Fruit fly (Drosophila melanogaster): ENCODE measurements around the gene PolG1.

Gene PolG1

DNA sequence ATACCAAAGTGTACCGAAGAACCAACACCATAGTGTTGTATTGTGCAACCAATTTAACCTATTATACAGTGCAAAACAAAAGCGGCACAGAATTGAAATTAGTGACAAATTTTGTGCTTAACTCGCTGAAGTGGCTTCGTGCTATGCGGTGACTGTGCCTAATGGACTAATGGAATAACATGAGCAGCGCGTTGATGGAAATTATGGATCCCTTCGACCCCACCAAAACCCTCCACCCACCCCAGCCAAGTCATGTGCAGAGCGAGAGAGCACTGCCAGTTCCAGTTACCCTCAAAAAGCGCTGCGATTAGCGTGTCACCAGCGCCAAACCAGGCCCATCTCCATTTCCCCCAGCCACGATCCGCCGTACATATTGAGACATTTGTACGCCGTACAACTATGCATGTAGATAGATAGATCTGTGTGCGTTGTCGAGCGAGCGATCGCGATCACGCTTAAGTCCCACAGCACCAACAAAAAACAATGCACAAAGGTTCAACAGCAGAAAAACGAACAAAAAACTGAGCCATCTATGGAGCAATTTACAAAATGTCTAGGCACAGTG is 25.4 kb downstream of the PolG1 start:
- TF ChIP-seq noc (tag; optimal IDR thresholded peaks at IDR 0.05) = no peak

- TF ChIP-seq noc (tag; optimal IDR thresholded peaks at IDR 0.05) = peak; percentile 46
Observed at dm6 chr2L:13801166-13801565, 26.4 kb downstream of the PolG1 start.

- TF ChIP-seq noc (tag; optimal IDR thresholded peaks at IDR 0.05) = no peak
Observed at dm6 chr2L:13793405-13793804, 34.2 kb downstream of the PolG1 start, which contains the start of gene Sec71. Sec71 (plus strand) TSS chr2L:13793521.

DNA sequence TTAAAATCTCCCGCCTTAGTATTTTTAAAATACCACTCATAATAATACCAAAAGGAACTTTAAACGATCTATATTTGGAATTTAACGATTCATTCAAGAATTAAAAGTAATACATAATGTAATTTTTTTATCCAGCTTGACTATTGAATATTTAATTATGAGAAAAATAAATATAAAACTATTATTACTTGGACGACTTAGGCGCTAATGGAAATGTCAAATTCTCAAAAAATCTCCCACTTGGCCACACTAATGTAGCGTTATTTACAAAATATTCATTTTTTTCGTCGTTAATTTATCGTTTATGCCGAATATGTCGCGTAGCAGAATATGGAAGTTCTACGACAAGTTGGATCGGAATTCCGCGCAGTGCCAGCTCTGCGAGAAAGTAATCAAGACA is 36.9 kb downstream of the PolG1 start, which contains the start of gene CG16863:
Gene CG16863 (plus strand): TSS at position 245 of the 400 bp plus-strand sequence.
- TF ChIP-seq noc (tag; optimal IDR thresholded peaks at IDR 0.05) = no peak

dm6 chr2L:13784155-13784681 is 43.4 kb downstream of the PolG1 start, which contains the start of gene CG16890:
CG16890 (minus strand) TSS chr2L:13784338.
- peak; percentile 10 for TF ChIP-seq noc (tag; optimal IDR thresholded peaks at IDR 0.05)

dm6 chr2L:13783264-13784154 is 44.1 kb downstream of the PolG1 start, which contains the start of gene Eato:
Eato (plus strand) TSS chr2L:13784084.
- TF ChIP-seq noc (tag; optimal IDR thresholded peaks at IDR 0.05) = no peak

dm6 chr2L:13780109-13780947 is 47.2 kb downstream of the PolG1 start, which contains the start of the genes CG9008 and p38b:
CG9008 (minus strand) TSS chr2L:13780165.
p38b (plus strand) TSS chr2L:13780689.
- peak; percentile 92 for TF ChIP-seq noc (tag; optimal IDR thresholded peaks at IDR 0.05)

DNA sequence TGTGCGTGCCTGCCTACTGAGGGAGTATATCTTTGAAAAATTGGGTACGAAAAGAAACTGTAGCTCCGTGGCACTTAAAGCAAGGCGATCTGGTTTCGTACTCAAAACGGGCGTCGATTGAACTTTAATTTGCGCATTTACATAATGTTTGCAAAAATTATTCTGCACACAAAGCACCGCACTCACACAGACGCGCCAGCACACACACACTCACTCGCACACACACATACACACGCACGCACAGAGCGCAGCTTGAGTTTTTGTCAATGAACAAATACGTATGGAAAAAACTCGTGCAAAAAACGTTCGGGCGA is 47.8 kb downstream of the PolG1 start:
- TF ChIP-seq noc (tag; optimal IDR thresholded peaks at IDR 0.05) = no peak

dm6 chr2L:13779162-13779561 is 48.4 kb downstream of the PolG1 start:
- TF ChIP-seq noc (tag; optimal IDR thresholded peaks at IDR 0.05) = no peak

dm6 chr2L:13778648-13779047 is 48.9 kb downstream of the PolG1 start:
- no peak for TF ChIP-seq noc (tag; optimal IDR thresholded peaks at IDR 0.05)

DNA sequence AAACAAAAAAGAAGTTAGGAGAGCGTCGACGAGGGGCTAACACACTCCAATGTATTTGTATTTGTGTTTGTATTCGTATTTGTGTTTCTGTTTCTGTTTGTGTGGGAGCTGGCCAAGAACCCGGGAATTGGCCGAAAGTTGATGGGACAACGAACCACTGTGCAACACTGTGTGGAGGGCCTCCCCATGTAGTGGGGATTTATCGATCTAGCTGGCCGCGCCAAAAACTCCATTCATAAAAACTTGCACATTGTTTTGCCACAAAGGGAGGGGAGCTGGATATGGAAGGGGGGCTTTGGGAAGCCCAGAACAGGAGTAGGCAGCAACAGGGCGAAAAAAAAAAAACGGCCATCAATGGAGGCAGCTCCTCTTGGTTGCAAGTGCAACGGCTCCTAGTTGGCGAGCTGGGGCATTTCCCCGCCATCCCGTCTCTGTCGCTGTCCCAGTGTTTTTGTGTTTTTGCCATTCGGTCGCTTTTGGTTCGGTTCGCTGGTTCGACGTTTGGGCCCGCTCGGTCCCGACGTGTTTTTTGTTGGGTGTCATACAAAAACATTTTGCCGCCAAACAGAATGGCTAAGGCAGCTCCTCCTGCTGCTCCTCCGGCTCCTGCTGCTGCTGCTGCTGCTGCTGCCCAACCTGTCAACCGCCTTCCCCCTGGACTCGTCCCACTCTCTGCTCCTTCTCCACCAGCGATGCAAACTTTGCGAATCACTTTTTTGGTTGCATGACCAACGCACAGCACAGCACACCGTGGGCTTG is 50.5 kb downstream of the PolG1 start:
- no peak for TF ChIP-seq noc (tag; optimal IDR thresholded peaks at IDR 0.05)

All from whole organism, larva.